Fruit fly (Drosophila melanogaster): ENCODE results near the gene CG9777.

CG9777 gene

DNA sequence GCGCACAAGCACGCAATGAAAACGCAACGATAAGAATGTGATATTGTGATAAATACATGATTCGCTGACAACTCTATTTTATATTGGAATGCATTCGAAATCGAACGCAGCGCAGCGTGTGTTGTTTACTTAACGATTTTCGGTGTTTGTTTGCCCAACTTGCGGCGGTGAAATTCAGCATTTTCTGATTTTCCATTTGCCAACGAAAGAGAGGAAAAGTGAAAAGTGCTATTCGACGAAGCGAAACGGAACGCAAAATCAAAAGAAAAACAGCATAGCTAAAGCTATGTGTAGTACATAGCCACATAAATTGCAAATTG, 9.0 kb upstream of the CG9777 start:
- no peak for TF ChIP-seq CG15710 (tag; optimal IDR thresholded peaks at IDR 0.05)
- TF ChIP-seq CG8301 (tag; optimal IDR thresholded peaks at IDR 0.05): no peak
- TF ChIP-seq CG12605 (GFP tag; IDR thresholded peaks at IDR 0.05): no peak
- TF ChIP-seq CG32121 (GFP tag; IDR thresholded peaks at IDR 0.05): no peak
- TF ChIP-seq CG17806 (tag; optimal IDR thresholded peaks at IDR 0.05): no peak
- no peak for TF ChIP-seq Pif1A (GFP tag; optimal IDR thresholded peaks at IDR 0.05)

DNA sequence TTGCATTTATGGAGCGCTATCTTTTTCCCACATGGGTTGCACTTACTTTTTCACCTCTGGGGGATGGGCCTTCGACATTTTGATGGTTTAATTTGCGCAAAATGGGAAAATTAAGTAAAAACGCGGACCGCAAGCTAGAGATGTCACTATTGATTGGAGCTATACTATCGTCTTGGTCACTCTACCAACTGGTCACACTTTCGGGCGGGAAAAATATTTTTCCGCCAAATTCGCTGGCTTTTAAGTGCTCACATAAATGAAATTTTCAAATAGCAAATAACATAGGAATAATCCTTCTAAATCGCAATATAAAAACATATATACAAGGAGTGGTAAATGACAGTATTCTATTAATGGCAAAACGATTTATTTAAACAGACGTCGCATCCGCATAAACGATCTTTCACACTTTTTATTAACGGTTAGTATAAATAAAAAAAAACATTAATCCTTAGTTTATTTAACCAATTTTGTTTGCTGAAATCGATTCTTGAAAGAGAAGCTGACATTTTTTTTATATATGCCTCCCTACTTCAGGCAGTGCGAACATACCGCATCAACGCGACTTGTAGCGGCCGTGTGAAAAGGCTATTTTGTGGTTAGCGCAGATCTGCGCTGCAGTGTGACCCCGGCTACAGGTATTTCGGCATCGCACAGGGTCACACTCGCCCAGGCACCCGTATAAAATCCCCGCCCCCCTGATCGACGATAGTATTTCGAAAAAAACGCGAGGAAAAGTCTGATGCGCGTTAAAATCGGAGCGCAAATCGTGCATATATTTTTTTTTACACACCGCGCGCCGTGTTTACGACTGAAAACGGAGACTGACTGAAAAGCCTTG, 8.4 kb upstream of the CG9777 start, which contains the start of the genes SNRPG and mthl1:
Gene SNRPG (minus strand): TSS at position 160 of the 841 bp plus-strand sequence.
Gene mthl1 (plus strand): TSS at position 709 of the 841 bp plus-strand sequence.
- TF ChIP-seq CG10348 (GFP tag; IDR thresholded peaks at IDR 0.05) (peak; percentile 74), CG9948 (tag; optimal IDR thresholded peaks at IDR 0.05) (peak; percentile 71), CG8159 (tag; optimal IDR thresholded peaks at IDR 0.05) (peak; percentile 71), Pif1A (GFP tag; optimal IDR thresholded peaks at IDR 0.05) (peak; percentile 72), fd96Ca (GFP tag; IDR thresholded peaks at IDR 0.05) (peak; percentile 91), Ets98B (GFP tag; IDR thresholded peaks at IDR 0.05) (peak; percentile 92), Snoo (tag; optimal IDR thresholded peaks at IDR 0.05) (no peak), CG12605 (GFP tag; IDR thresholded peaks at IDR 0.05) (peak; percentile 83), gl (tag; optimal IDR thresholded peaks at IDR 0.05) (no peak), CG4496 (GFP tag; IDR thresholded peaks at IDR 0.05) (peak; percentile 98), Pif1B (GFP tag; optimal IDR thresholded peaks at IDR 0.05) (peak; percentile 38), CG17806 (tag; optimal IDR thresholded peaks at IDR 0.05) (peak; percentile 79), D1 (tag; optimal IDR thresholded peaks at IDR 0.05) (no peak), CG14655 (GFP tag; optimal IDR thresholded peaks at IDR 0.05) (peak; percentile 83), CG32121 (GFP tag; IDR thresholded peaks at IDR 0.05) (peak; percentile 90), CG15710 (tag; optimal IDR thresholded peaks at IDR 0.05) (peak; percentile 79), CG8301 (tag; optimal IDR thresholded peaks at IDR 0.05) (peak; percentile 72), CG13204 (GFP tag; optimal IDR thresholded peaks at IDR 0.05) (no peak), rn (GFP tag; IDR thresholded peaks at IDR 0.05) (peak; percentile 88), CG34367 (tag; optimal IDR thresholded peaks at IDR 0.05) (peak; percentile 71), EcR (GFP tag; optimal IDR thresholded peaks at IDR 0.05) (peak; percentile 18)

DNA sequence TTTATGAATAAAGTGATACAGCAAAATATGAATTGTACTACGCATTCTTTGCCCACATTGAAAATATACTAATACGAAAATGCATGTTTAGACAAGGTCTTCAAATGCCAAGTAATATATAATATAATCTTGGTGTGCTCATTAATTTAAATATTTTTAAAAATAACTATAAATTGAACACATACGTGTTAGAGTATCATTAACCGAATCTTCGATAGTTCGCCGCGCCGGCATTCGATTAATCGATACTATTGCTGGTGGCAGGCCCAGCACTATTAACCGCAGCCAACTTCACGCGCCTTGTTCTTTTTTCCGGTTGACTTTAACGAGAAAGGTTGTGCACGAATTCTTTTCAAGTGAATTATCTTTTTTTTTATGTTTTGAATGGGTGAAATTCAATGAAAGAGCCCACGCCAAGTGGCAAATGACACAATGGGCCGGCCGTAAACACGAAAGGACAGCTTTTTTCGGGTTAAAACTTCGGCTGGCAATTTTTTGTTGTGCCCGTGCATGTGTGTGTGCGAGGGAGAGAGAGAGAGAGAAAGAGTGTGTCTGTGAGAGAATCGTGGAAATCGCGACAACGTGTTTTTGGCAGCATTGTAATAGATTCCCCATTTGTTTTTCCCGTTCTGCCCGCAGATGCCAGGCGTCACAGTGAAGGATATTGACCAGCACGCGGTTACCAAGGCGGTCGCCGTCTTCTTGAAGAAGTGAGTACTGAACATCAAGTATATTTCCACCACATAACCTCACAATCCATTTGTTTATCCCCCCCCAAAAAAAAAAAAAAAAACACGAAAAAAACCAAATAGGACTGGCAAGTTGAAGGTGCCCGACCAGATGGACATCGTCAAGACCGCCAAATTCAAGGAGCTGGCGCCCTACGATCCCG, 5.8 kb upstream of the CG9777 start, which contains the start of gene RpS19a:
Gene RpS19a (plus strand): TSS at position 301 of the 892 bp plus-strand sequence.
- TF ChIP-seq CG8301 (tag; optimal IDR thresholded peaks at IDR 0.05) (peak; percentile 15), Pif1A (GFP tag; optimal IDR thresholded peaks at IDR 0.05) (peak; percentile 64), CG14655 (GFP tag; optimal IDR thresholded peaks at IDR 0.05) (peak; percentile 54), CG17806 (tag; optimal IDR thresholded peaks at IDR 0.05) (no peak), rn (GFP tag; IDR thresholded peaks at IDR 0.05) (peak; percentile 57), fd96Ca (GFP tag; IDR thresholded peaks at IDR 0.05) (no peak; the same call in 2 of the 3 replicates), Snoo (tag; optimal IDR thresholded peaks at IDR 0.05) (peak; percentile 83), CG13204 (GFP tag; optimal IDR thresholded peaks at IDR 0.05) (peak; percentile 59), D1 (tag; optimal IDR thresholded peaks at IDR 0.05) (no peak), CG12605 (GFP tag; IDR thresholded peaks at IDR 0.05) (0 out of 2 replicates have a peak, but pooled peaks have one; percentile 35), CG10348 (GFP tag; IDR thresholded peaks at IDR 0.05) (no peak), CG9948 (tag; optimal IDR thresholded peaks at IDR 0.05) (peak; percentile 14), EcR (GFP tag; optimal IDR thresholded peaks at IDR 0.05) (no peak), CG4496 (GFP tag; IDR thresholded peaks at IDR 0.05) (peak; percentile 85), CG34367 (tag; optimal IDR thresholded peaks at IDR 0.05) (peak; percentile 70), gl (tag; optimal IDR thresholded peaks at IDR 0.05) (peak; percentile 41), Pif1B (GFP tag; optimal IDR thresholded peaks at IDR 0.05) (peak; percentile 65), CG32121 (GFP tag; IDR thresholded peaks at IDR 0.05) (no peak), CG8159 (tag; optimal IDR thresholded peaks at IDR 0.05) (peak; percentile 46), Ets98B (GFP tag; IDR thresholded peaks at IDR 0.05) (peak; percentile 24), CG15710 (tag; optimal IDR thresholded peaks at IDR 0.05) (peak; percentile 38)

DNA sequence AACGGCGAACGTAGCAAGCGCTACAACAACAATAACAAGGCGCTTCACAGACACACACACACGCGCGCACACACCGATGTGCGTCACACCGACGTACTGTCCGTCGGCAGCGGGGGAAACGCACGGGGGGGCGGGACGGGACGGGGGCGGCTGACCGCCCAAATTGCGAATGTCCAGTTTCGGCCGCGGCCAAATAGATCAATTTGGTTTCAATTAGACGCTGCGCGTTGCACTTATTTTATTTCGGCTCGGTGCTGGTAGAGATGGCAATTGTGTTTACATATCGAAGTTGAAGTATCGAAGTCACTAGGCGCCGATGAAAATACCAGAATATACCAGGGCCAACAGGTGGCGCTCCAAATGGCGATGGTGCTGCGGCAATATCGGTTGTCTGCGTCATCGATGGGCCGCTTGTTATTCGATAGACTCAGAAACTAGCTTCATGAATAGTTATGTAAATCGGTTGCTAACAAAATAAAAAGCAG, 5.1 kb upstream of the CG9777 start, which contains the start of gene Rok:
Gene Rok (minus strand): TSS at position 309 of the 485 bp plus-strand sequence.
- TF ChIP-seq CG9948 (tag; optimal IDR thresholded peaks at IDR 0.05): no peak
- TF ChIP-seq gl (tag; optimal IDR thresholded peaks at IDR 0.05): no peak
- no peak for TF ChIP-seq Pif1A (GFP tag; optimal IDR thresholded peaks at IDR 0.05)
- TF ChIP-seq CG13204 (GFP tag; optimal IDR thresholded peaks at IDR 0.05): peak; percentile 41
- no peak for TF ChIP-seq CG8301 (tag; optimal IDR thresholded peaks at IDR 0.05)
- no peak for TF ChIP-seq CG32121 (GFP tag; IDR thresholded peaks at IDR 0.05)
- no peak for TF ChIP-seq Pif1B (GFP tag; optimal IDR thresholded peaks at IDR 0.05)
- no peak for TF ChIP-seq D1 (tag; optimal IDR thresholded peaks at IDR 0.05)
- no peak for TF ChIP-seq CG17806 (tag; optimal IDR thresholded peaks at IDR 0.05)
- no peak for TF ChIP-seq CG15710 (tag; optimal IDR thresholded peaks at IDR 0.05)
- peak; percentile 22 for TF ChIP-seq EcR (GFP tag; optimal IDR thresholded peaks at IDR 0.05)

Data from whole organism, pupa.